Fruit fly (Drosophila melanogaster): ENCODE data around the gene Elba3.
A peak's percentile ranks its signal among the peaks of the same experiment; 100 is the strongest.

Gene Elba3

DNA sequence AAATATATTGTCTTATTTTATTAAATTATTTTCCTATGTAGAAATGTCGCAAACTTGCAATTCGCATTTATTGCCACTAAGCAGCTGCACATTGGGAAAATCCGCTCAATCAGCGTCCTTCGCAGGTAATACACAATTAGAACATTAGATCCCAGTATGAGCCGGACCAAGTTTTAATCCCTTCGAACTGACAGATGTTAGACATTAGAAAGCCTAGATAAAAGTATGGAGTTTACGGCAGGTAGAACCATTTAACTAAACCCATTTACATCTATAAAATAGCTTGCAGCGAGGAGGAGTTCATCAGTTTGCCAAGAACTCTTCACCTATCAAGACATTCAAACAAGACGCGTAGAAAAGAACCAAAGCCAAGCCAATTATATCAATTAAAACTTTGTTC, at the start of gene Elba3:
Gene Elba3, plus strand, starts transcription at position 301 of the 400 bp plus-strand sequence.
- TF ChIP-seq Dll (optimal IDR thresholded peaks at IDR 0.05) (no peak), psq (optimal IDR thresholded peaks at IDR 0.05) (no peak), pan (optimal IDR thresholded peaks at IDR 0.05) (no peak), CG8478 (optimal IDR thresholded peaks at IDR 0.05) (no peak), usp (GFP tag; optimal IDR thresholded peaks at IDR 0.05) (no peak), EcR (GFP tag; optimal IDR thresholded peaks at IDR 0.05) (no peak)

DNA sequence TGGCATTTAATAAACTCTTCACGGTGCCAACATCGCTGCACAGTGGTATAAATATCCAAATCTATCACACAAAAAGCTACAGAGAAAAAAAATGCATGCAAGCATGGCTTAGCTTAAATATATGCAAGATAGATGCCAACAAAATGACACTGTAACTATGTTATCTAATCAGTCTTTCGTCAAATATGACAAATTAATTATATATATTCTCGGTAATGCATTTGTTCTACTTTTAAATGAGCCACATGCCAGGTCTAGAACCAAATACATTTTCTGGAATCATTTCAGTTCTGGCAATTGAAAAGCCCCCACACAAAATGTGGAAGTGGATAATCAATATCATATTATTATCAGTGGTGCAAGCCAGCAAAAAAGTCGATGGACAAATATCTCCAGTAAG, 46.3 kb upstream of the Elba3 start, which contains the start of gene BG642163:
Gene BG642163, plus strand, starts transcription at position 301 of the 400 bp plus-strand sequence.
- no peak for TF ChIP-seq usp (GFP tag; optimal IDR thresholded peaks at IDR 0.05)
- TF ChIP-seq psq (optimal IDR thresholded peaks at IDR 0.05): no peak
- no peak for TF ChIP-seq Dll (optimal IDR thresholded peaks at IDR 0.05)
- no peak for TF ChIP-seq CG8478 (optimal IDR thresholded peaks at IDR 0.05)
- TF ChIP-seq EcR (GFP tag; optimal IDR thresholded peaks at IDR 0.05): no peak
- no peak for TF ChIP-seq pan (optimal IDR thresholded peaks at IDR 0.05)

DNA sequence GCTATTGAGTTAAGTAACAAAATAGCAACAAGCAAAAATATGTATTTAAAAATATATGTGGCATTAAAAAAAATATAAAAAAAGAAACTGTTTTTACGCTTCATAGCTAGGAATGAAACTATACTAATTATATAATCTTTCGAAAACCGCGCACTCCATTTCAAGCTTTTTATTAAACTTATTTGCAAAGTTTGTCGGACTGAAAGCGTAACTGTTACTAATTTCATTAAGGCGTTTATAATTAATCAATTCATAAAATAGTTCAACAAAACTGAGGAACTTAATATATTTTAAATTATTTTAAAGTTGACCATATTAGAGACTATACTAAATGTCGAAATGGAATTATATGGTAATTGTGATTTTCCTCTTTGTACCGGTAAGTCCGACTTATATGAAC, 44.6 kb upstream of the Elba3 start, which contains the start of gene CG15635:
Gene CG15635, plus strand, starts transcription at position 301 of the 400 bp plus-strand sequence.
- TF ChIP-seq pan (optimal IDR thresholded peaks at IDR 0.05) (no peak), usp (GFP tag; optimal IDR thresholded peaks at IDR 0.05) (no peak), CG8478 (optimal IDR thresholded peaks at IDR 0.05) (no peak), Dll (optimal IDR thresholded peaks at IDR 0.05) (no peak), psq (optimal IDR thresholded peaks at IDR 0.05) (no peak), EcR (GFP tag; optimal IDR thresholded peaks at IDR 0.05) (no peak)

DNA sequence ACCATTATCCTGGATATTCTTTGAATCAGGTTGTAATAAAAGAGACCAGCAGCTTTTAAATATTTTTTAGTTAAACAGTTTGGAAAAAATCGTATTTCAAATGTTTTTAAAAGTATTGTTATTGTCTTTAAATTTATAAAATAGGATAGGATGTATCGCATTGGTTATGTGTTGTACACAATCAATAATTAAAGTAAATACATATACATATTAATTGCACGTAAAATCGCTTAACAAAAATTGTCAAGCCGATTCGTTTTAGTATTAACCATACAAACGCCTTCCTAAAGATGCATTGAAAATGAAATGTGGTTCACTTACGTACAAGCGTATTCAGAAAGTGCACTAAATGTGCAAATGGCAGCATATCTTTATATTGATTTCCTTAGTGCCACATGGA, 40.6 kb upstream of the Elba3 start, which contains the start of gene CG43798:
Gene CG43798, plus strand, starts transcription at position 301 of the 400 bp plus-strand sequence.
- TF ChIP-seq EcR (GFP tag; optimal IDR thresholded peaks at IDR 0.05) (no peak), CG8478 (optimal IDR thresholded peaks at IDR 0.05) (no peak), Dll (optimal IDR thresholded peaks at IDR 0.05) (no peak), pan (optimal IDR thresholded peaks at IDR 0.05) (no peak), psq (optimal IDR thresholded peaks at IDR 0.05) (no peak)

DNA sequence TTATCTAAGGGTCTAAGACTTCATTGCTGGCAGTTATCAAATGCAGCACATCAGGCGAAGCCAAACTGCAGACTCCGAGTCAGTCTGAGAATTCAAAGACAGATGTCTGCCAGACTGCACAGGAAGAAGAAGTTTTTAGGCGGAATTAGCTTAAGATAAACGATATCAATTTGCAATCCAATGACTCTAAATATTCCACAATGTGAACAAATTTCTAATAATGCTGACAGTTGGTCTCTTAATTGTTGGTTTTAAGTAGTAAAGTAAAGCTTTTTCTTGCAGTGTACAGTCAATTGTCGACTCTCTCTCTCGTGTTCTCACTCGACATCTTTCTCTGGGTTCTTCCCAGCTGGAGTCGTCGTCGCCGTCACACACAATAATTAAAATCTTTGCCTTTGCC, 38.5 kb upstream of the Elba3 start:
- TF ChIP-seq CG8478 (optimal IDR thresholded peaks at IDR 0.05): no peak
- peak in 1 of 2 experiments; percentile 3 for TF ChIP-seq EcR (GFP tag; optimal IDR thresholded peaks at IDR 0.05)

DNA sequence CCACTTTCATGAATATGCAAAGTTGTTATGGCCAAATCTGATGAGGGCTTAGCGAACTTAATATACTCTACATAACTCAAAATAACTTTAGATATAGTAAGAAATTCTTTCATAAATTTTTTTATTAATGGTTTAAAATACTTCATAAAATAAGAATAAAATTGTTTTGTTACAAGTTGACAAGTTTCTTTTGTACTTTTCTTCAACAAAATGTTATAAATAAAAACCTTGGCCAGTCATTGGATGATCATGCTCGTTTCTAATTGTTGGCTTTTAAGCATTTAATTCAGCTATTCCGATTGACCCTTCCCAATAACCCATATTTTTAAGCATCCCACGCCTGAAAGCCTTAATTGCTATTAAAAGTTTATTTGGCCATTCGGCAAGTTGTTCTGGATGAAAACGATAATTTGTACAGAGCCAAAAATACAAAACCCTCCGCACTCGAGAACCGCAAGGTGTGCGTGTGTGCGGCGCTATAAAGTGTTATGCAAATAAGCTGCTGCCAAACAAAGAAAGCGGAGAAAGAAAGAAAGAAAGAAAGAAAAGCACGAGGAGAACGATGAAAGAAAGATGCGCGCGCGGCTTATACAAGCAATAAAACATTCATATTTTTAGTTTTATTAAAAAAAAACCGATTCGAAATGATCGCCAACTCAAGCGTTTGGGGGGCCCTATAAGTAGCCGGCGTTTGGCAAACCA, 36.4 kb upstream of the Elba3 start, which contains the start of gene CG3355:
Gene CG3355, plus strand, starts transcription at position 652 of the 702 bp plus-strand sequence.
- TF ChIP-seq psq (optimal IDR thresholded peaks at IDR 0.05) (no peak), CG8478 (optimal IDR thresholded peaks at IDR 0.05) (no peak), pan (optimal IDR thresholded peaks at IDR 0.05) (no peak), EcR (GFP tag; optimal IDR thresholded peaks at IDR 0.05) (no peak), usp (GFP tag; optimal IDR thresholded peaks at IDR 0.05) (no peak), Dll (optimal IDR thresholded peaks at IDR 0.05) (no peak)

DNA sequence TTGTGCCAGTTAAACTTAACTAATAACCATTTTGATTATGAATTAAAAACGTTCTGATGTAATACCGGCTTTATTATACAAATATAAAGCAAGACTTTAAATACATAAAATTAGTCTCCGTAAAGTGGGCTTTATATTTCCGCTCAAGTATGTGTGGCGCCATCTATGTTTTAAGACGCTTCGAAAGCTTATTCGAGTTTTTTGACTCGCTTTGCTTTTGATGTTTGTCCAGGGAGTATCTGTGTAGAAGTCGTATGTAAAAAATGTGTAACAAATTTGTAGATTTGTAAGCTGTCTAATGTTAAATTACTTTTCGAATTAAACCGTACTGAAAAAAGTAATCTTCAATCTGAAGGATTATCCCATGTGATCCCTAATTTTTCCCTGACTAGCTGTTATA, 26.4 kb upstream of the Elba3 start:
- no peak for TF ChIP-seq psq (optimal IDR thresholded peaks at IDR 0.05)

DNA sequence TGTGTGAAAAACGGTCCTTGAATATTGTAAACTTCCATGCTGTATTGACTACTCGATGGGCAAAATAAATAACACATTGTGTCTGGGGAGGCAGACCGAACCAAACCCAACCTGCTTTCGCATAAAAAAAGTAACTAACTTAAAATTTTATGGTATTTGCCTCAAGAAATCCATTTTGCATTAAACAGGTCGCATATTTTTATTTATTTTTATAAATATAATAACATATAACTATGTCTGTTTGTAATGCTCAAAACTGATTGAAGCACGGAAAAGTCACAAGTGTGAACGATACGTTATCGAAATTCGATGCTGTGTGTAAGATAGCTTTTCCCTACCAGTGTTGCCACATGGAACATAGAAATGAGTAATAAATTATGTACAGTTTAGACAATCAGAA, 4.9 kb upstream of the Elba3 start, which contains the start of gene CG11929:
Gene CG11929, plus strand, starts transcription at position 301 of the 400 bp plus-strand sequence.
- TF ChIP-seq pan (optimal IDR thresholded peaks at IDR 0.05) (no peak), psq (optimal IDR thresholded peaks at IDR 0.05) (no peak), Dll (optimal IDR thresholded peaks at IDR 0.05) (no peak), CG8478 (optimal IDR thresholded peaks at IDR 0.05) (no peak), EcR (GFP tag; optimal IDR thresholded peaks at IDR 0.05) (no peak), usp (GFP tag; optimal IDR thresholded peaks at IDR 0.05) (no peak)

DNA sequence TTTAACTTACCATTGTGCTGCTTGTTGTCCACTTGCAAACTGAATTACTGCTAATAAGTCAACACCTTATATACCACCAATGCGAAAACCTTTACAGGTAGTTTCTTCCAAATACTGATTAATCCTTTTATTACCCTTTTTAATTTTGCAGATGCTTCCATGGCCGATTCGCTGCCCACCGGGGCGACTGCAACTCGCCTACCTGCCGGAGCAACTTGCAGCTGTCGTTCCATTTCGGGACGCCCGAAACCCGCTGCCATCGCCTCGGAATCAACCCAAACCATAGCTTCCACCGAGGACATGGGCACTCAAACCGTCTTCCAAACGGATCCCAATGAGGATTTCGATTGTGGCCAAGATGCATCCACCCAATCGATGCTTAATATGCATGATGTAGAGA, 3.0 kb upstream of the Elba3 start, which contains the start of gene Elba1:
Gene Elba1, minus strand, starts transcription at position 101 of the 400 bp plus-strand sequence.
- TF ChIP-seq EcR (GFP tag; optimal IDR thresholded peaks at IDR 0.05): no peak
- no peak for TF ChIP-seq CG8478 (optimal IDR thresholded peaks at IDR 0.05)
- TF ChIP-seq Dll (optimal IDR thresholded peaks at IDR 0.05): no peak
- TF ChIP-seq psq (optimal IDR thresholded peaks at IDR 0.05): no peak
- TF ChIP-seq usp (GFP tag; optimal IDR thresholded peaks at IDR 0.05): no peak
- TF ChIP-seq pan (optimal IDR thresholded peaks at IDR 0.05): no peak

DNA sequence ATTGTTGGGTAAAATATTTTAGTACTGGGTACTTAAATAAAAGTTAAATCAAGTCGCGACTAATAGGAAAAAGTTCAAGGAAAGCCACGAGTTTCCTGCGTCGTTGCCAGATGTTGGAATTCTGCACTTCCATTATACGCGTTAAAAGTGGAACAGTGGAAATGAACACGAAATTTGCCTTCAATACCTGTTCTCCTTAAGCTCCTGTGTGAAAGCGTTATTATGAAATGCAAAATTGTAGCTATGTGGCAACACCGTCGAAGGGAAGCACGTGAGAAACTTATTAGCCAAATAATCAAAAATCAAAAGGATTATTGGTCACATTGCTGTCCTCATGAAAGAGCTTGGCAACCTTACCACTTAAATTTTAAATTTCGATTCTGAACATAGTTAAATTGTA, 3.3 kb downstream of the Elba3 start, which contains the start of gene CG3251:
Gene CG3251, minus strand, starts transcription at position 101 of the 400 bp plus-strand sequence.
- TF ChIP-seq CG8478 (optimal IDR thresholded peaks at IDR 0.05) (no peak), pan (optimal IDR thresholded peaks at IDR 0.05) (no peak), Dll (optimal IDR thresholded peaks at IDR 0.05) (no peak), usp (GFP tag; optimal IDR thresholded peaks at IDR 0.05) (no peak), EcR (GFP tag; optimal IDR thresholded peaks at IDR 0.05) (no peak)

DNA sequence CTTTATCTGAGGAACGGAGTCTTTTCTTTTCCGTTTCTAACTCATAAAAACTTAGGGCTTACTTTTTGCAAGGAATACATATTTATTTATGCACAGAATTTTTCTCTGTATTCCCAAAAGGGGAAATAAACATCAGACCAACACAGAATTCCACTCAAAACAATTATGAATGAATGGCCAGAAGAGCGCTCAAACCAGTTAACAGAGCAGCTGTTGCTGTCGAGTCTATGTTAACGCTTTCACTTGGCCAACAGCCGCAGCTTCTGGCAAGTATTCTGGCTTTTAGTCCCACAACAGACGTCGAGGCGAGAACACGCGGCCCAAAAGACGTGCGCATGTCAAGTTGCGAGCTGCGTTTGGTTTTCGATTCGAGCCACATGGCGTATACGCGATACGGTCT, 7.1 kb downstream of the Elba3 start, which contains the start of gene dcma:
Gene dcma, plus strand, starts transcription at position 301 of the 400 bp plus-strand sequence.
- no peak for TF ChIP-seq CG8478 (optimal IDR thresholded peaks at IDR 0.05)
- TF ChIP-seq EcR (GFP tag; optimal IDR thresholded peaks at IDR 0.05): no peak
- TF ChIP-seq Dll (optimal IDR thresholded peaks at IDR 0.05): no peak
- TF ChIP-seq pan (optimal IDR thresholded peaks at IDR 0.05): no peak
- TF ChIP-seq psq (optimal IDR thresholded peaks at IDR 0.05): no peak
- TF ChIP-seq usp (GFP tag; optimal IDR thresholded peaks at IDR 0.05): no peak

DNA sequence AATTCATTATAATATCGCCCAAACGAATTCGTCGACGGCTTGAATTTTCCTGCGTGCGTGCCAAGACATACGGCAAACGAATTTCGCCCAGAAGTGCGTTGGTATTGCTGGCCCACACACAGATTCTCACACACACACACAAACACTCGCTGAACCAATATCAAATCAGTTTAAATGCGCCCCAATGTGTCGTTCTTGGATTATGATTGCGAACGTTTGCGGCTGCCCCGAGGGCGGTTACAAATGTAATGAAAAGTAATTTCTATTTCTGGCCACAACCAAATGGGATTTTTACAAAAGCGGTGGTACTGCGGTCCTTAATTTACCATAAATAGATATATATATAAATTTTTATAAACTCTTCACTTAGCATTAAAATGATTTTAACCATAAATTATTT, 11.5 kb downstream of the Elba3 start:
- TF ChIP-seq Dll (optimal IDR thresholded peaks at IDR 0.05): no peak
- no peak for TF ChIP-seq usp (GFP tag; optimal IDR thresholded peaks at IDR 0.05)
- no peak for TF ChIP-seq psq (optimal IDR thresholded peaks at IDR 0.05)
- TF ChIP-seq EcR (GFP tag; optimal IDR thresholded peaks at IDR 0.05): no peak
- TF ChIP-seq pan (optimal IDR thresholded peaks at IDR 0.05): no peak
- no peak for TF ChIP-seq CG8478 (optimal IDR thresholded peaks at IDR 0.05)
